Worm (Caenorhabditis elegans) whole organism, L4/young adult: ENCODE data around the gene Y59H11AM.1.

Source experiments
- W03F9.2 ChIP-seq: fragments of 150-350 bp; optimal IDR thresholded peaks from 2 replicates; lab custom pipeline; 2014; ENCODE audit warnings: missing biosample characterization, missing genetic modification characterization
- dao-5 ChIP-seq: sonication (generic microtip); optimal IDR thresholded peaks from 2 replicates; lab custom pipeline; 2016; ENCODE audit warnings: missing genotype, missing genetic modification characterization, moderate library complexity, missing compliant biosample characterization
- him-1 ChIP-seq: sonication (generic microtip); optimal IDR thresholded peaks from 2 replicates; lab custom pipeline; 2016; ENCODE audit warnings: missing genotype, missing genetic modification reagents, missing genetic modification characterization, missing compliant biosample characterization

The Y59H11AM.1 gene

DNA sequence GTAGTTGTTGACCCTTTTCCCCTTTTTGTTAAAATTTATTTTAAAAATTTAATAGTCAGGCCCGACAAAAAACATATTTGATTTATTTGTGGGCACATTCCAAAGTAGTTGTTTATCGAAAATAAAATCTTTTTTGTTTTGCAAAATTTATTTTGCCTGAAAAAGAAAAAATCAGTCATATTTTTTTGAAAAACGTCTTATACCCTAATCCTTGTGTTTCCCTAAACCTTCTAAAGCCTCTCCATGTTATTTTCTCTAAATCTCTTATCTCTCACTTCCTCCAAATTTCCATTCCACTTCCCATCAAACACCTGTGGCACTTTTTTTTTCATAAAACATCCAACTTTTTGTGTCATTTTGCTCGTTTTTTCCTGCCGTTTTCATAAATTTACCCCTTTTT lies 37.0 kb downstream of the Y59H11AM.1 start:
- no peak for TF ChIP-seq dao-5 (tag; lab: Kevin White, UChicago)
- TF ChIP-seq him-1 (tag; lab: Kevin White, UChicago), result no peak
- no peak for TF ChIP-seq W03F9.2 (tag; lab: Kevin White, UChicago)

- TF ChIP-seq dao-5 (tag; lab: Kevin White, UChicago), result no peak
- no peak for TF ChIP-seq W03F9.2 (tag; lab: Kevin White, UChicago)
These were observed 37.7 kb downstream of the Y59H11AM.1 start, which contains the start of gene F42A9.6 for ce11 chrIV:8608934-8609333. F42A9.6 (plus strand) TSS chrIV:8609234.

DNA sequence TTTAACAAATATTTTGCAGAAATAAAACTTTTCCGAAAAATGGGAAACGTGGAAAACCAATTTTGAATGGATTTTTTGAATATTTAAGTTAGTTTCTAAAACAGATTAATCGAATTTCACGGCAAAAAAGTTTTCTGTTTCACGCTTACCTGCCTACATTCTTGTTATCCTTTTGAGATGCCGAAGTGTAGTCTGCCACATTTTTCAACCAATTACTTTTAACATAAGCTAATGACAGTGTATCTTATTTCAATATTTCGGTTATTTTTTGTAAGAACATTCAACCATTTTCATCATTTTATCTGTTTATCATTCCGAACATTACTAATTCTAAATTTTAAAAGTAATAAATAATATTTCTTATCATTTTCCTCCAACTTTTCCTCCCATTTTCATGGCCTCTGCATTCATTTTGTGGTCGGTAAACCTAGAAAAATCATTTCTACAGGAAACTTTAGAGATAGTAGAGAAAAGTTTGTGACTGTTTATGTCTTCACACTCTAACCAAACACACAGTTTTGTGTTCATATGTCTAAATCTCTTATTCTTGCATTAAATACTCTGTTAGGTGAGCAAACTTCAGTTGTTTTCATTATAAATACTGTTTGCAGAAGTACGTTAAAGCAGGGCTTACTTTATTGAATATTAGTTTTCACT lies 40.8 kb downstream of the Y59H11AM.1 start, which contains the start of the genes F42A9.17 and cyp-33E2:
F42A9.17 (minus strand) TSS at position 51 of the 657 bp plus-strand sequence.
cyp-33E2 (plus strand) TSS at position 449 of the 657 bp plus-strand sequence.
- peak; percentile 28 for TF ChIP-seq W03F9.2 (tag; lab: Kevin White, UChicago)
- TF ChIP-seq him-1 (tag; lab: Kevin White, UChicago), result no peak

ce11 chrIV:8614680-8615079 lies 43.4 kb downstream of the Y59H11AM.1 start, which contains the start of gene cyp-33E3:
cyp-33E3 (plus strand) TSS chrIV:8614995.
- TF ChIP-seq him-1 (tag; lab: Kevin White, UChicago) (no peak), W03F9.2 (tag; lab: Kevin White, UChicago) (no peak), dao-5 (tag; lab: Kevin White, UChicago) (no peak)

DNA sequence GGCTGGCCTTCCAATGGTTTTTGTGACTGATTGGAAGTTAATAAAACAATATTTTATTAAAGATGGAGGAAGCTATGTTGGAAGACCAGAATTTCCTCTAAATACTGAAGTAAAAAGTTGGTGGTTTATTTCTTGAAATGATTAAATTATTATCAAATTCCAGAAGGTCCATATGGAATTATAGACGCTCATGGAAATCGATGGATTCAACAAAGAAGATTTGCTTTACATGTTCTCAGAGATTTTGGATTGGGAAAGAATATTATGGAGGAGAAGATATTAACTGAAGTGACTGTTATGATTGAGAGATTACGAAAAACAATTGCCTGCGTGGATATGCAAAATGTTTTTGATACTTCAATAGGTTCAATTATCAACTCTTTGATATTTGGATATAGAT lies 44.1 kb downstream of the Y59H11AM.1 start:
- TF ChIP-seq W03F9.2 (tag; lab: Kevin White, UChicago) (no peak), him-1 (tag; lab: Kevin White, UChicago) (no peak), dao-5 (tag; lab: Kevin White, UChicago) (no peak)

- TF ChIP-seq W03F9.2 (tag; lab: Kevin White, UChicago), result no peak
- TF ChIP-seq dao-5 (tag; lab: Kevin White, UChicago), result no peak
- TF ChIP-seq him-1 (tag; lab: Kevin White, UChicago), result no peak
These were observed 45.8 kb downstream of the Y59H11AM.1 start, which contains the start of the genes F42A9.7 and F42A9.3 for ce11 chrIV:8617047-8617446. F42A9.7 (minus strand) TSS chrIV:8617147. F42A9.3 (plus strand) TSS chrIV:8617260.

ce11 chrIV:8618698-8619097 lies 47.5 kb downstream of the Y59H11AM.1 start, which contains the start of gene F42A9.8:
F42A9.8 (minus strand) TSS chrIV:8618785.
- peak; percentile 20 for TF ChIP-seq W03F9.2 (tag; lab: Kevin White, UChicago)
- no peak for TF ChIP-seq him-1 (tag; lab: Kevin White, UChicago)

ce11 chrIV:8620102-8620733 lies 49.0 kb downstream of the Y59H11AM.1 start, which contains the start of gene lin-49:
lin-49 (plus strand) TSS chrIV:8620683.
- TF ChIP-seq W03F9.2 (tag; lab: Kevin White, UChicago) (peak; percentile 61), dao-5 (tag; lab: Kevin White, UChicago) (no peak)
